Fruit fly (Drosophila melanogaster) whole organism, prepupa: Measurements from ENCODE around the gene CG13599.

Source experiments
- Blimp-1 ChIP-seq: fragments of 200-800 bp; sonication (Bioruptor generic); optimal IDR thresholded peaks from 3 replicates; lab custom pipeline; 2017; ENCODE audit warnings: missing biosample characterization, missing genetic modification characterization, mild to moderate bottlenecking, moderate library complexity, missing genetic modification reagents
- CG10631 ChIP-seq: fragments of 200-800 bp; sonication (Bioruptor generic); optimal IDR thresholded peaks from 2 replicates; lab custom pipeline; 2016; ENCODE audit warnings: missing biosample characterization, missing genetic modification characterization
- CG10669 ChIP-seq: fragments of 200-800 bp; sonication (Bioruptor generic); optimal IDR thresholded peaks from 3 replicates; lab custom pipeline; 2018; ENCODE audit warnings: missing biosample characterization, mild to moderate bottlenecking, missing genetic modification characterization, moderate library complexity
- CG11294 ChIP-seq: fragments of 200-800 bp; sonication (Bioruptor generic); IDR thresholded peaks from 2 replicates; pipeline ENCODE4 v1.3.6; 2022; ENCODE audit warnings: missing biosample characterization, missing genetic modification characterization
- CG11762 ChIP-seq: fragments of 200-800 bp; sonication (Bioruptor generic); optimal IDR thresholded peaks from 3 replicates; lab custom pipeline; 2016; ENCODE audit warnings: missing biosample characterization, missing genetic modification characterization; ENCODE audit not compliant: insufficient read depth
- CG11902 ChIP-seq: fragments of 200-800 bp; sonication (Bioruptor generic); optimal IDR thresholded peaks from 3 replicates; lab custom pipeline; 2016; ENCODE audit warnings: missing biosample characterization, missing genetic modification characterization
- CG15336 ChIP-seq: fragments of 200-800 bp; sonication (Bioruptor generic); IDR thresholded peaks from 2 replicates; pipeline ENCODE4 v1.3.6; 2022; ENCODE audit warnings: missing biosample characterization, missing genetic modification characterization
- CG1621 ChIP-seq: fragments of 200-800 bp; sonication (Bioruptor generic); optimal IDR thresholded peaks from 3 replicates; lab custom pipeline; 2018; ENCODE audit warnings: missing biosample characterization, mild to moderate bottlenecking, missing genetic modification characterization
- CG3032 ChIP-seq: fragments of 200-800 bp; optimal IDR thresholded peaks from 2 replicates; lab custom pipeline; 2019; ENCODE audit warnings: missing biosample characterization, mild to moderate bottlenecking, missing genetic modification characterization, moderate library complexity
- CG31627 ChIP-seq: fragments of 200-800 bp; sonication (Bioruptor generic); optimal IDR thresholded peaks from 3 replicates; lab custom pipeline; 2016; ENCODE audit warnings: missing biosample characterization, missing genetic modification characterization
- CG32006 ChIP-seq: fragments of 200-800 bp; sonication (Bioruptor generic); optimal IDR thresholded peaks from 3 replicates; lab custom pipeline; 2017; ENCODE audit warnings: missing biosample characterization, mild to moderate bottlenecking, missing genetic modification characterization
- CG34406 ChIP-seq: fragments of 200-800 bp; sonication (Bioruptor generic); optimal IDR thresholded peaks from 3 replicates; lab custom pipeline; 2016; ENCODE audit warnings: missing biosample characterization, missing genetic modification characterization
- CG3919 ChIP-seq: fragments of 200-800 bp; sonication (Bioruptor generic); optimal IDR thresholded peaks from 3 replicates; lab custom pipeline; 2016; ENCODE audit warnings: missing biosample characterization, missing genetic modification characterization
- CG4318 ChIP-seq: fragments of 200-800 bp; sonication (Bioruptor generic); optimal IDR thresholded peaks from 3 replicates; lab custom pipeline; 2017; ENCODE audit warnings: missing biosample characterization, mild to moderate bottlenecking, missing genetic modification characterization
- CG6163 ChIP-seq: fragments of 200-800 bp; sonication (Bioruptor generic); IDR thresholded peaks from 3 replicates; pipeline ENCODE4 v1.3.6; 2022; ENCODE audit warnings: missing biosample characterization, missing genetic modification characterization
- CG6276 ChIP-seq: fragments of 200-800 bp; sonication (Bioruptor generic); optimal IDR thresholded peaks from 2 replicates; lab custom pipeline; 2017; ENCODE audit warnings: missing biosample characterization, mild to moderate bottlenecking, missing genetic modification characterization
- CG6808 ChIP-seq: fragments of 200-800 bp; sonication (Bioruptor generic); optimal IDR thresholded peaks from 3 replicates; lab custom pipeline; 2017; ENCODE audit warnings: missing biosample characterization, missing genetic modification characterization, mild to moderate bottlenecking, moderate library complexity, missing genetic modification reagents
- CG6854 ChIP-seq: fragments of 200-800 bp; sonication (Bioruptor generic); optimal IDR thresholded peaks from 2 replicates; lab custom pipeline; 2017; ENCODE audit warnings: missing biosample characterization, mild to moderate bottlenecking, missing genetic modification characterization
- CG8119 ChIP-seq: fragments of 200-800 bp; sonication (Bioruptor generic); IDR thresholded peaks from 3 replicates; pipeline ENCODE4 v1.3.6; 2022; ENCODE audit warnings: missing biosample characterization, missing genetic modification characterization
- CG8319 ChIP-seq: fragments of 200-800 bp; sonication (Bioruptor generic); optimal IDR thresholded peaks from 3 replicates; lab custom pipeline; 2016; ENCODE audit warnings: missing biosample characterization, missing genetic modification characterization
- CG8632 ChIP-seq: fragments of 200-800 bp; sonication (Bioruptor generic); optimal IDR thresholded peaks from 3 replicates; lab custom pipeline; 2016; ENCODE audit warnings: missing biosample characterization, missing genetic modification characterization
- CG9139 ChIP-seq: fragments of 200-800 bp; sonication (Bioruptor generic); optimal IDR thresholded peaks from 3 replicates; lab custom pipeline; 2017; ENCODE audit warnings: missing biosample characterization, mild to moderate bottlenecking, missing genetic modification characterization
- Eip75B ChIP-seq: fragments of 200-800 bp; sonication (Bioruptor generic); optimal IDR thresholded peaks from 3 replicates; lab custom pipeline; 2016; ENCODE audit warnings: missing biosample characterization, missing genetic modification characterization
- Eip78C ChIP-seq: fragments of 200-800 bp; sonication (Bioruptor generic); peaks from one replicate; lab custom pipeline; 2016; ENCODE audit warnings: missing biosample characterization, missing genetic modification characterization
- Eip93F ChIP-seq: fragments of 200-800 bp; sonication (Bioruptor generic); optimal IDR thresholded peaks from 2 replicates; lab custom pipeline; 2016; ENCODE audit warnings: missing biosample characterization, mild to moderate bottlenecking, missing genetic modification characterization
- Ets21C ChIP-seq: fragments of 200-800 bp; sonication (Bioruptor generic); optimal IDR thresholded peaks from 3 replicates; lab custom pipeline; 2016; ENCODE audit warnings: missing biosample characterization, missing genetic modification characterization
- Ets96B ChIP-seq: fragments of 200-800 bp; optimal IDR thresholded peaks from 2 replicates; lab custom pipeline; 2019; ENCODE audit warnings: missing biosample characterization, mild to moderate bottlenecking, missing genetic modification characterization, moderate library complexity
- Hr38 ChIP-seq: sonication (Bioruptor generic); optimal IDR thresholded peaks from 2 replicates; lab custom pipeline; 2016; ENCODE audit warnings: missing biosample characterization, missing genetic modification characterization
- Hr39 ChIP-seq: fragments of 200-800 bp; sonication (Bioruptor generic); optimal IDR thresholded peaks from 2 replicates; lab custom pipeline; 2016; ENCODE audit warnings: missing biosample characterization, missing genetic modification characterization
- Lpt ChIP-seq: fragments of 200-800 bp; sonication (Bioruptor generic); optimal IDR thresholded peaks from 3 replicates; lab custom pipeline; 2016; ENCODE audit warnings: missing biosample characterization, missing genetic modification characterization
- Met ChIP-seq: fragments of 200-800 bp; sonication (Bioruptor generic); optimal IDR thresholded peaks from 3 replicates; lab custom pipeline; 2016; ENCODE audit warnings: missing biosample characterization, missing genetic modification characterization
- OdsH ChIP-seq: fragments of 200-800 bp; sonication (Bioruptor generic); optimal IDR thresholded peaks from 3 replicates; lab custom pipeline; 2016; ENCODE audit warnings: missing biosample characterization, missing genetic modification characterization
- Smox ChIP-seq: fragments of 200-800 bp; sonication (Bioruptor generic); optimal IDR thresholded peaks from 3 replicates; lab custom pipeline; 2016; ENCODE audit warnings: missing biosample characterization, missing genetic modification characterization
- Sox102F ChIP-seq: fragments of 200-800 bp; sonication (Bioruptor generic); optimal IDR thresholded peaks from 2 replicates; lab custom pipeline; 2016; ENCODE audit warnings: missing biosample characterization, mild to moderate bottlenecking, missing genetic modification characterization
- achi ChIP-seq: fragments of 200-800 bp; sonication (Bioruptor generic); optimal IDR thresholded peaks from 3 replicates; lab custom pipeline; 2016; ENCODE audit warnings: missing biosample characterization, missing genetic modification characterization
- dsx ChIP-seq: fragments of 200-800 bp; optimal IDR thresholded peaks from 3 replicates; lab custom pipeline; 2019; ENCODE audit warnings: missing biosample characterization, mild to moderate bottlenecking, missing genetic modification characterization, moderate library complexity; ENCODE audit not compliant: poor library complexity, severe bottlenecking
- eg ChIP-seq: fragments of 200-800 bp; sonication (Bioruptor generic); IDR thresholded peaks from 3 replicates; pipeline ENCODE4 v1.3.6; 2022; ENCODE audit warnings: missing biosample characterization, missing genetic modification characterization
- fd85E ChIP-seq: fragments of 200-800 bp; sonication (Bioruptor generic); optimal IDR thresholded peaks from 3 replicates; lab custom pipeline; 2016; ENCODE audit warnings: missing biosample characterization, missing genetic modification characterization
- fkh ChIP-seq: fragments of 200-800 bp; sonication (Bioruptor generic); optimal IDR thresholded peaks from 3 replicates; lab custom pipeline; 2017; ENCODE audit warnings: missing biosample characterization, mild to moderate bottlenecking, missing genetic modification characterization, moderate library complexity
- lz ChIP-seq: fragments of 200-800 bp; sonication (Bioruptor generic); optimal IDR thresholded peaks from 3 replicates; lab custom pipeline; 2016; ENCODE audit warnings: missing biosample characterization, missing genetic modification characterization
- net ChIP-seq: fragments of 200-800 bp; sonication (Bioruptor generic); optimal IDR thresholded peaks from 3 replicates; lab custom pipeline; 2016; ENCODE audit warnings: missing biosample characterization, missing genetic modification characterization
- spab ChIP-seq: fragments of 200-800 bp; sonication (Bioruptor generic); optimal IDR thresholded peaks from 2 replicates; lab custom pipeline; 2017; ENCODE audit warnings: missing biosample characterization, mild to moderate bottlenecking, missing genetic modification characterization, missing genetic modification reagents
- ss ChIP-seq, 2 experiments: fragments of 200-800 bp; sonication (Bioruptor generic); optimal IDR thresholded peaks; 2 replicates in 1 of 2; 3 replicates in 1 of 2; lab custom pipeline; 2017 to 2018; ENCODE audit warnings: mild to moderate bottlenecking in 2 of 2, missing biosample characterization in 2 of 2, missing genetic modification characterization in 2 of 2, moderate library complexity in 1 of 2
- svp ChIP-seq: fragments of 200-800 bp; sonication (Bioruptor generic); peaks from one replicate; lab custom pipeline; 2016; ENCODE audit warnings: missing biosample characterization, missing genetic modification characterization
- topi ChIP-seq: fragments of 200-800 bp; sonication (Bioruptor generic); optimal IDR thresholded peaks from 3 replicates; lab custom pipeline; 2016; ENCODE audit warnings: missing biosample characterization, missing genetic modification characterization

Gene CG13599

dm6 chr3R:23902557-23902956 lies 28.9 kb upstream of the CG13599 start:
- no peak for TF ChIP-seq CG8119 (GFP tag; lab: Robert Waterston, UW)
- no peak for TF ChIP-seq Ets21C (GFP tag; lab: Kevin White, UChicago)
- TF ChIP-seq CG15336 (GFP tag; lab: Robert Waterston, UW): no peak
- no peak for TF ChIP-seq net
- TF ChIP-seq CG8632 (GFP tag; lab: Kevin White, UChicago): no peak
- TF ChIP-seq CG4318 (GFP tag; lab: Kevin White, UChicago): no peak
- 0 out of 3 replicates have a peak, but pooled peaks have one; percentile 18 for TF ChIP-seq CG6163 (GFP tag; lab: Robert Waterston, UW)
- no peak for TF ChIP-seq CG6808
- TF ChIP-seq Eip78C (GFP tag; lab: Kevin White, UChicago): peak; percentile 12

DNA sequence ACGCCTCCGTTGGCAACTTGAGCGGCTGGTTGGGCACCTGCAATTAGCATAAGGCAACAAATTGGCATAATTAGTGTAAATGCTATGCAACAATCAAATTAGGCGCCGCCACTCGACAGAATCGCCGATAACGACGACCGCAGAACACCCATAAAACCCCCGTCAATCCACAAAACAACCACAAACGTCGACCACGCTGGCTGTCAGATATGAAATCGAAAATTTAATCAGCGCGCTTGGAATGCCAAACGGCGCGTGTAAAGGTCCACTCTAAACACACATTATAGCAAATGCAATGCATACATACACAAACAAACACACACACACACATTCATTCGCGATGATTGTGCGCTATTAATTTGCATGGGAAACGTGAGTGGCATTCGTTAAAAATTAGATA lies 28.0 kb upstream of the CG13599 start:
- TF ChIP-seq achi (GFP tag; lab: Kevin White, UChicago) (no peak), Eip78C (GFP tag; lab: Kevin White, UChicago) (peak; percentile 21)

- TF ChIP-seq fkh (GFP tag; lab: Kevin White, UChicago) (peak; percentile 87), Eip93F (GFP tag; lab: Kevin White, UChicago) (no peak), topi (peak; percentile 78), CG6276 (GFP tag; lab: Kevin White, UChicago) (no peak), fd85E (GFP tag; lab: Kevin White, UChicago) (peak; percentile 18), CG11294 (GFP tag; lab: Robert Waterston, UW) (peak; percentile 5; the same call in 1 of the 2 replicates), Ets21C (GFP tag; lab: Kevin White, UChicago) (peak; percentile 70), CG32006 (GFP tag; lab: Kevin White, UChicago) (peak; percentile 40), dsx (GFP tag; lab: Kevin White, UChicago) (peak; percentile 68), Eip78C (GFP tag; lab: Kevin White, UChicago) (peak; percentile 94), CG34406 (GFP tag; lab: Kevin White, UChicago) (peak; percentile 88), CG6163 (GFP tag; lab: Robert Waterston, UW) (0 out of 3 replicates have a peak, but pooled peaks have one; percentile 21), CG8632 (GFP tag; lab: Kevin White, UChicago) (peak; percentile 86), CG3032 (tag; lab: Kevin White, UChicago) (peak; percentile 73), CG8319 (GFP tag; lab: Kevin White, UChicago) (peak; percentile 60), CG1621 (tag; lab: Kevin White, UChicago) (peak; percentile 69), Met (GFP tag; lab: Kevin White, UChicago) (peak; percentile 62), Sox102F (GFP tag; lab: Kevin White, UChicago) (peak; percentile 84), CG9139 (GFP tag; lab: Kevin White, UChicago) (peak; percentile 53), Blimp-1 (peak; percentile 19), Hr38 (GFP tag; lab: Kevin White, UChicago) (no peak), Lpt (GFP tag; lab: Kevin White, UChicago) (no peak), CG11762 (GFP tag; lab: Kevin White, UChicago) (peak; percentile 32), lz (GFP tag; lab: Kevin White, UChicago) (peak; percentile 71), Eip75B (GFP tag; lab: Kevin White, UChicago) (peak; percentile 78), Hr39 (GFP tag; lab: Kevin White, UChicago) (peak; percentile 82), CG6854 (GFP tag; lab: Kevin White, UChicago) (peak; percentile 26), svp (peak; percentile 95), CG11902 (GFP tag; lab: Kevin White, UChicago) (peak; percentile 77), CG6808 (peak; percentile 53), CG8119 (GFP tag; lab: Robert Waterston, UW) (0 out of 3 replicates have a peak, but pooled peaks have one; percentile 22), CG10631 (peak; percentile 73), Ets96B (tag; lab: Kevin White, UChicago) (peak; percentile 81), ss (GFP tag; optimal IDR thresholded peaks at IDR 0.05; lab: Kevin White, UChicago) (peak in 1 of 2 experiments; percentile 88), CG3919 (GFP tag; lab: Kevin White, UChicago) (peak; percentile 52), CG31627 (GFP tag; lab: Kevin White, UChicago) (peak; percentile 86), net (peak; percentile 80), spab (GFP tag; lab: Kevin White, UChicago) (peak; percentile 81), eg (GFP tag; lab: Robert Waterston, UW) (no peak), Smox (GFP tag; lab: Kevin White, UChicago) (peak; percentile 79), CG4318 (GFP tag; lab: Kevin White, UChicago) (no peak), CG10669 (GFP tag; lab: Kevin White, UChicago) (peak; percentile 87), OdsH (peak; percentile 77)
These were observed 22.0 kb upstream of the CG13599 start for dm6 chr3R:23909347-23909862.
